Worm (Caenorhabditis elegans): ENCODE results near the gene tald-1.
"Not testable (repeated sequence)": the region's sequence is repeated elsewhere in the genome, so short reads cannot be mapped to it uniquely, and the experiment has no call there.

- not testable (repeated sequence) for TF ChIP-seq ceh-9, egl-5 (tag; optimal IDR thresholded peaks at IDR 0.05)
These were observed 2.4 kb downstream of the tald-1 start for ce11 chrIV:4388854-4389253.

Measured in whole organism, L3 larva.